Worm (Caenorhabditis elegans) whole organism, L4/young adult: ENCODE measurements around the gene Y57A10A.31.

Experiments
- W03F9.2 ChIP-seq: fragments of 150-350 bp; optimal IDR thresholded peaks from 2 replicates; lab custom pipeline; 2014; ENCODE audit warnings: missing biosample characterization, missing genetic modification characterization
- dao-5 ChIP-seq: sonication (generic microtip); optimal IDR thresholded peaks from 2 replicates; lab custom pipeline; 2016; ENCODE audit warnings: missing genotype, missing genetic modification characterization, moderate library complexity, missing compliant biosample characterization
- him-1 ChIP-seq: sonication (generic microtip); optimal IDR thresholded peaks from 2 replicates; lab custom pipeline; 2016; ENCODE audit warnings: missing genotype, missing genetic modification reagents, missing genetic modification characterization, missing compliant biosample characterization

The Y57A10A.31 gene

ce11 chrII:12264847-12265246, 24.3 kb upstream of the Y57A10A.31 start:
- TF ChIP-seq him-1 (tag; lab: Kevin White, UChicago) (no peak), dao-5 (tag; lab: Kevin White, UChicago) (no peak), W03F9.2 (tag; lab: Kevin White, UChicago) (no peak)

- TF ChIP-seq W03F9.2 (tag; lab: Kevin White, UChicago), result no peak
- no peak for TF ChIP-seq dao-5 (tag; lab: Kevin White, UChicago)
- no peak for TF ChIP-seq him-1 (tag; lab: Kevin White, UChicago)
These were observed 23.0 kb upstream of the Y57A10A.31 start, which contains the start of gene tric-1B.1 for ce11 chrII:12266145-12266544. tric-1B.1 (minus strand) TSS chrII:12266245.

ce11 chrII:12266797-12267196, 22.4 kb upstream of the Y57A10A.31 start:
- no peak for TF ChIP-seq W03F9.2 (tag; lab: Kevin White, UChicago)
- TF ChIP-seq dao-5 (tag; lab: Kevin White, UChicago), result no peak

ce11 chrII:12268857-12269256, 20.3 kb upstream of the Y57A10A.31 start:
- no peak for TF ChIP-seq dao-5 (tag; lab: Kevin White, UChicago)
- no peak for TF ChIP-seq W03F9.2 (tag; lab: Kevin White, UChicago)
- no peak for TF ChIP-seq him-1 (tag; lab: Kevin White, UChicago)

- TF ChIP-seq W03F9.2 (tag; lab: Kevin White, UChicago), result no peak
- no peak for TF ChIP-seq him-1 (tag; lab: Kevin White, UChicago)
- no peak for TF ChIP-seq dao-5 (tag; lab: Kevin White, UChicago)
These were observed 14.2 kb upstream of the Y57A10A.31 start, which contains the start of gene Y57A10A.27 for ce11 chrII:12274944-12275343. Y57A10A.27 (minus strand) TSS chrII:12275044.

ce11 chrII:12278602-12279001, 10.6 kb upstream of the Y57A10A.31 start:
- TF ChIP-seq dao-5 (tag; lab: Kevin White, UChicago), result no peak
- no peak for TF ChIP-seq him-1 (tag; lab: Kevin White, UChicago)
- TF ChIP-seq W03F9.2 (tag; lab: Kevin White, UChicago), result no peak

- no peak for TF ChIP-seq dao-5 (tag; lab: Kevin White, UChicago)
These were observed 9.9 kb upstream of the Y57A10A.31 start, which contains the start of the genes tric-1B.2 and Y57A10A.29 for ce11 chrII:12279259-12279658. tric-1B.2 (minus strand) TSS chrII:12279387. Y57A10A.29 (plus strand) TSS chrII:12279561.

- TF ChIP-seq W03F9.2 (tag; lab: Kevin White, UChicago) (no peak), dao-5 (tag; lab: Kevin White, UChicago) (no peak), him-1 (tag; lab: Kevin White, UChicago) (no peak)
These were observed 8.8 kb upstream of the Y57A10A.31 start, which contains the start of gene ife-5 for ce11 chrII:12280360-12280759. ife-5 (plus strand) TSS chrII:12280660.

ce11 chrII:12284045-12284444, 5.1 kb upstream of the Y57A10A.31 start:
- TF ChIP-seq dao-5 (tag; lab: Kevin White, UChicago) (no peak), him-1 (tag; lab: Kevin White, UChicago) (no peak), W03F9.2 (tag; lab: Kevin White, UChicago) (no peak)

ce11 chrII:12296591-12296990, 7.4 kb downstream of the Y57A10A.31 start:
- TF ChIP-seq W03F9.2 (tag; lab: Kevin White, UChicago) (no peak), him-1 (tag; lab: Kevin White, UChicago) (no peak), dao-5 (tag; lab: Kevin White, UChicago) (no peak)

ce11 chrII:12300680-12301079, 11.5 kb downstream of the Y57A10A.31 start:
- no peak for TF ChIP-seq him-1 (tag; lab: Kevin White, UChicago)
- no peak for TF ChIP-seq W03F9.2 (tag; lab: Kevin White, UChicago)

- TF ChIP-seq dao-5 (tag; lab: Kevin White, UChicago), result no peak
- TF ChIP-seq him-1 (tag; lab: Kevin White, UChicago), result no peak
- no peak for TF ChIP-seq W03F9.2 (tag; lab: Kevin White, UChicago)
These were observed 12.0 kb downstream of the Y57A10A.31 start for ce11 chrII:12301233-12301632.

- no peak for TF ChIP-seq dao-5 (tag; lab: Kevin White, UChicago)
- TF ChIP-seq W03F9.2 (tag; lab: Kevin White, UChicago), result no peak
- TF ChIP-seq him-1 (tag; lab: Kevin White, UChicago), result no peak
These were observed 13.2 kb downstream of the Y57A10A.31 start, which contains the start of gene C50E10.1 for ce11 chrII:12302354-12302753. C50E10.1 (minus strand) TSS chrII:12302454.

ce11 chrII:12303142-12303541, 14.0 kb downstream of the Y57A10A.31 start, which contains the start of gene sre-50:
sre-50 (plus strand) TSS chrII:12303525.
- TF ChIP-seq W03F9.2 (tag; lab: Kevin White, UChicago) (no peak), dao-5 (tag; lab: Kevin White, UChicago) (no peak), him-1 (tag; lab: Kevin White, UChicago) (no peak)
